Worm (Caenorhabditis elegans): ENCODE data around the gene dnj-16.

Gene dnj-16

DNA sequence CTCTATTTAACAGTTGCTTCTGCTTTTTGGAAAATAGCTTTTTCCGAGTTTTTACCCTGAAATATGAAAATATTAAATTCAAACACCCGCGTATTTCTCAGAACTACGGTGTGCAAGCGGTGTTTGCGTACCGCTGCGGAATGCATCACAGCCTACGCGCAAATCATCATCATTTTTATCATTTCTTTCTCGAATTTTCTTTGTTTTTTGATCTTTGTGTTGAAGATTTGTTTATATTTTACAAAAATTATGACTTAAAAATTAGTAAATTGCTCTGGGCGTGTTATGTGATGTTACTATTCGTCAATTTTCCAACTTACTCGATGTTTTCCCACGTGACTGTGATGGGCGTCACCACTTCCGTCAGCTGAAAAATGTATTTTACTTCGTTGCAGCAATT lies 40.0 kb upstream of the dnj-16 start (continued):
- TF ChIP-seq efl-3 (GFP tag; optimal IDR thresholded peaks at IDR 0.05) (no peak), tbx-2 (tag; optimal IDR thresholded peaks at IDR 0.05) (peak; percentile 69), ztf-4 (tag; optimal IDR thresholded peaks at IDR 0.05) (peak; percentile 4), blmp-1 (tag; optimal IDR thresholded peaks at IDR 0.05) (peak; percentile 45), zip-4 (GFP tag; optimal IDR thresholded peaks at IDR 0.05) (peak; percentile 12), pag-3 (tag; optimal IDR thresholded peaks at IDR 0.05; ENCODE audit: borderline replicate concordance, insufficient read depth) (no peak), sox-4 (tag; optimal IDR thresholded peaks at IDR 0.05) (peak; percentile 29), nhr-84 (tag; optimal IDR thresholded peaks at IDR 0.05) (no peak), mab-9 (GFP tag; IDR thresholded peaks at IDR 0.05) (no peak), nhr-90 (tag; optimal IDR thresholded peaks at IDR 0.05; ENCODE audit: poor library complexity) (peak; percentile 58), fkh-8 (tag; optimal IDR thresholded peaks at IDR 0.05) (peak; percentile 76), elt-3 (tag; optimal IDR thresholded peaks at IDR 0.05) (peak in 3 of 6 experiments; percentile 4 to 70 (median 39)), skn-1 (tag; optimal IDR thresholded peaks at IDR 0.05) (peak; percentile 70), nhr-77 (tag; optimal IDR thresholded peaks at IDR 0.05) (peak; percentile 15), aly-2 (tag; optimal IDR thresholded peaks at IDR 0.05) (no peak), lsy-2 (tag; optimal IDR thresholded peaks at IDR 0.05) (peak; percentile 98 to 99), nhr-71 (tag; optimal IDR thresholded peaks at IDR 0.05) (peak; percentile 85), nhr-76 (tag; optimal IDR thresholded peaks at IDR 0.05) (no peak), nhr-12 (tag; optimal IDR thresholded peaks at IDR 0.05) (no peak), dsc-1 (tag; optimal IDR thresholded peaks at IDR 0.05) (peak; percentile 58), Y116A8C.19 (tag; optimal IDR thresholded peaks at IDR 0.05; ENCODE audit: borderline replicate concordance) (no peak), tlp-1 (tag; optimal IDR thresholded peaks at IDR 0.05) (no peak), egl-27 (tag; optimal IDR thresholded peaks at IDR 0.05) (no peak), hlh-17 (GFP tag; optimal IDR thresholded peaks at IDR 0.05; ENCODE audit: borderline replicate concordance) (no peak), irx-1 (tag; optimal IDR thresholded peaks at IDR 0.05) (peak; percentile 66), unc-86 (tag; optimal IDR thresholded peaks at IDR 0.05) (peak; percentile 50), elt-2 (tag; optimal IDR thresholded peaks at IDR 0.05) (peak; percentile 28), mdl-1 (tag; optimal IDR thresholded peaks at IDR 0.05) (peak in 1 of 2 experiments; percentile 67), xbp-1 (tag; optimal IDR thresholded peaks at IDR 0.05) (peak; percentile 82), pqm-1 (tag; optimal IDR thresholded peaks at IDR 0.05) (no peak), C04F5.9 (tag; optimal IDR thresholded peaks at IDR 0.05) (peak; percentile 20), ama-1 (optimal IDR thresholded peaks at IDR 0.05) (peak; percentile 24), nhr-11 (tag; optimal IDR thresholded peaks at IDR 0.05) (no peak), ceh-8 (GFP tag; optimal IDR thresholded peaks at IDR 0.05) (no peak)

DNA sequence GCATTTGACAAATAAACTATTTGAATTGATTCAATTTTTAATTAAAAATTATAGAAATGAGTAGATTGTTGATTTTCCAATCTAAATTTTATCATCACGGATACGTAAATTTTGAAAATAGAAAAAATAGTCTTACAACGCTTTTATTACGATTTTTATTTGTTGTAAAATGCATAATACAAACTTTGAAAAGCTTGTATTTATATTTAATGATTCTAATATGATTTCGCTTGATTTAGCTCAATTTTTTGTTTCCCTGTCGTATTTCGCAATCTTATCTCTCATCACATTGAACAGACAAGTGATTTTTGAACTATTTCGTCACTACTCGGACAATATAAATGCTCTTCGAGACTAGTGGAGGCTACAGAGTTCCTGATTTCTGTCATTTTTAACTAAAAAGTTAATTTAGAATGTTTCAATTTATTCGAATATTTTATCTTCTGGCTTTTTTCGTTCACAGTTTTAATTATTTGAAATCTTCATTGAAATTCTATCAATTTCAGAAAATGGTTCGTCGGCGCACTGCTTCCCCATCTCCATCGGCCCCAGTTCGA lies 39.3 kb upstream of the dnj-16 start, which contains the start of the genes wht-3 and har-1:
wht-3 (minus strand) TSS at position 51 of the 557 bp plus-strand sequence.
har-1 (plus strand) TSS at position 507 of the 557 bp plus-strand sequence.
- TF ChIP-seq ztf-11 (tag; optimal IDR thresholded peaks at IDR 0.05) (no peak), fkh-8 (tag; optimal IDR thresholded peaks at IDR 0.05) (no peak), snpc-4 (tag; optimal IDR thresholded peaks at IDR 0.05) (no peak), dsc-1 (tag; optimal IDR thresholded peaks at IDR 0.05) (no peak), grh-1 (GFP tag; IDR thresholded peaks at IDR 0.05) (no peak), mdl-1 (tag; optimal IDR thresholded peaks at IDR 0.05) (no peak), pax-3 (tag; optimal IDR thresholded peaks at IDR 0.05) (no peak), nhr-237 (tag; optimal IDR thresholded peaks at IDR 0.05) (no peak), ceh-8 (GFP tag; optimal IDR thresholded peaks at IDR 0.05) (no peak), irx-1 (tag; optimal IDR thresholded peaks at IDR 0.05) (no peak), alr-1 (tag; optimal IDR thresholded peaks at IDR 0.05; ENCODE audit: borderline replicate concordance) (no peak), efl-1 (optimal IDR thresholded peaks at IDR 0.05) (peak in 1 of 2 experiments; percentile 3), efl-1 (GFP tag; optimal IDR thresholded peaks at IDR 0.05 in 1 of 2) (no peak), Y116A8C.19 (tag; optimal IDR thresholded peaks at IDR 0.05; ENCODE audit: borderline replicate concordance) (no peak), hpl-2 (GFP tag; optimal IDR thresholded peaks at IDR 0.05) (no peak), lir-3 (tag; optimal IDR thresholded peaks at IDR 0.05; ENCODE audit: poor library complexity) (no peak), nhr-71 (tag; optimal IDR thresholded peaks at IDR 0.05) (peak; percentile 18), ama-1 (optimal IDR thresholded peaks at IDR 0.05) (no peak), nhr-85 (tag) (peak; percentile 37), ets-5 (GFP tag; IDR thresholded peaks at IDR 0.05) (no peak), skn-1 (tag; optimal IDR thresholded peaks at IDR 0.05) (peak; percentile 57), zip-4 (GFP tag; optimal IDR thresholded peaks at IDR 0.05) (peak; percentile 26), ceh-88 (GFP tag; IDR thresholded peaks at IDR 0.05) (peak; percentile 28; the same call in 1 of the 2 replicates), unc-98 (GFP tag; IDR thresholded peaks at IDR 0.05) (no peak), mep-1 (tag; optimal IDR thresholded peaks at IDR 0.05) (peak; percentile 39), ceh-90 (tag; optimal IDR thresholded peaks at IDR 0.05) (no peak)
